Fruit fly (Drosophila melanogaster) whole organism, prepupa: ENCODE data around the gene mrn.
A peak's percentile ranks its signal among the peaks of the same experiment; 100 is the strongest.

Experiments
- Blimp-1 ChIP-seq: fragments of 200-800 bp; sonication (Bioruptor generic); optimal IDR thresholded peaks from 3 replicates; lab custom pipeline; 2017; ENCODE audit warnings: missing biosample characterization, missing genetic modification characterization, mild to moderate bottlenecking, moderate library complexity, missing genetic modification reagents
- CG10631 ChIP-seq: fragments of 200-800 bp; sonication (Bioruptor generic); optimal IDR thresholded peaks from 2 replicates; lab custom pipeline; 2016; ENCODE audit warnings: missing biosample characterization, missing genetic modification characterization
- CG10669 ChIP-seq: fragments of 200-800 bp; sonication (Bioruptor generic); optimal IDR thresholded peaks from 3 replicates; lab custom pipeline; 2018; ENCODE audit warnings: missing biosample characterization, mild to moderate bottlenecking, missing genetic modification characterization, moderate library complexity
- CG1621 ChIP-seq: fragments of 200-800 bp; sonication (Bioruptor generic); optimal IDR thresholded peaks from 3 replicates; lab custom pipeline; 2018; ENCODE audit warnings: missing biosample characterization, mild to moderate bottlenecking, missing genetic modification characterization
- CG3032 ChIP-seq: fragments of 200-800 bp; optimal IDR thresholded peaks from 2 replicates; lab custom pipeline; 2019; ENCODE audit warnings: missing biosample characterization, mild to moderate bottlenecking, missing genetic modification characterization, moderate library complexity
- CG31627 ChIP-seq: fragments of 200-800 bp; sonication (Bioruptor generic); optimal IDR thresholded peaks from 3 replicates; lab custom pipeline; 2016; ENCODE audit warnings: missing biosample characterization, missing genetic modification characterization
- CG32006 ChIP-seq: fragments of 200-800 bp; sonication (Bioruptor generic); optimal IDR thresholded peaks from 3 replicates; lab custom pipeline; 2017; ENCODE audit warnings: missing biosample characterization, mild to moderate bottlenecking, missing genetic modification characterization
- CG6808 ChIP-seq: fragments of 200-800 bp; sonication (Bioruptor generic); optimal IDR thresholded peaks from 3 replicates; lab custom pipeline; 2017; ENCODE audit warnings: missing biosample characterization, missing genetic modification characterization, mild to moderate bottlenecking, moderate library complexity, missing genetic modification reagents
- CG8119 ChIP-seq: fragments of 200-800 bp; sonication (Bioruptor generic); IDR thresholded peaks from 3 replicates; pipeline ENCODE4 v1.3.6; 2022; ENCODE audit warnings: missing biosample characterization, missing genetic modification characterization
- CG8319 ChIP-seq: fragments of 200-800 bp; sonication (Bioruptor generic); optimal IDR thresholded peaks from 3 replicates; lab custom pipeline; 2016; ENCODE audit warnings: missing biosample characterization, missing genetic modification characterization
- CG8632 ChIP-seq: fragments of 200-800 bp; sonication (Bioruptor generic); optimal IDR thresholded peaks from 3 replicates; lab custom pipeline; 2016; ENCODE audit warnings: missing biosample characterization, missing genetic modification characterization
- Eip75B ChIP-seq: fragments of 200-800 bp; sonication (Bioruptor generic); optimal IDR thresholded peaks from 3 replicates; lab custom pipeline; 2016; ENCODE audit warnings: missing biosample characterization, missing genetic modification characterization
- Eip78C ChIP-seq: fragments of 200-800 bp; sonication (Bioruptor generic); peaks from one replicate; lab custom pipeline; 2016; ENCODE audit warnings: missing biosample characterization, missing genetic modification characterization
- Eip93F ChIP-seq: fragments of 200-800 bp; sonication (Bioruptor generic); optimal IDR thresholded peaks from 2 replicates; lab custom pipeline; 2016; ENCODE audit warnings: missing biosample characterization, mild to moderate bottlenecking, missing genetic modification characterization
- Ets21C ChIP-seq: fragments of 200-800 bp; sonication (Bioruptor generic); optimal IDR thresholded peaks from 3 replicates; lab custom pipeline; 2016; ENCODE audit warnings: missing biosample characterization, missing genetic modification characterization
- Ets96B ChIP-seq: fragments of 200-800 bp; optimal IDR thresholded peaks from 2 replicates; lab custom pipeline; 2019; ENCODE audit warnings: missing biosample characterization, mild to moderate bottlenecking, missing genetic modification characterization, moderate library complexity
- Hr39 ChIP-seq: fragments of 200-800 bp; sonication (Bioruptor generic); optimal IDR thresholded peaks from 2 replicates; lab custom pipeline; 2016; ENCODE audit warnings: missing biosample characterization, missing genetic modification characterization
- Lpt ChIP-seq: fragments of 200-800 bp; sonication (Bioruptor generic); optimal IDR thresholded peaks from 3 replicates; lab custom pipeline; 2016; ENCODE audit warnings: missing biosample characterization, missing genetic modification characterization
- OdsH ChIP-seq: fragments of 200-800 bp; sonication (Bioruptor generic); optimal IDR thresholded peaks from 3 replicates; lab custom pipeline; 2016; ENCODE audit warnings: missing biosample characterization, missing genetic modification characterization
- Sox14 ChIP-seq: fragments of 200-800 bp; sonication (Bioruptor generic); optimal IDR thresholded peaks from 3 replicates; lab custom pipeline; 2016; ENCODE audit warnings: missing biosample characterization, missing genetic modification characterization
- achi ChIP-seq: fragments of 200-800 bp; sonication (Bioruptor generic); optimal IDR thresholded peaks from 3 replicates; lab custom pipeline; 2016; ENCODE audit warnings: missing biosample characterization, missing genetic modification characterization
- acj6 ChIP-seq: fragments of 200-800 bp; sonication (Bioruptor generic); optimal IDR thresholded peaks from 3 replicates; lab custom pipeline; 2016; ENCODE audit warnings: missing biosample characterization, missing genetic modification characterization
- cyc ChIP-seq: fragments of 200-800 bp; sonication (Bioruptor generic); optimal IDR thresholded peaks from 3 replicates; lab custom pipeline; 2016; ENCODE audit warnings: missing biosample characterization, missing genetic modification characterization
- esn ChIP-seq: fragments of 200-800 bp; sonication (Bioruptor generic); optimal IDR thresholded peaks from 2 replicates; lab custom pipeline; 2016; ENCODE audit warnings: missing biosample characterization, mild to moderate bottlenecking, missing genetic modification characterization, moderate library complexity
- fd59A ChIP-seq: fragments of 200-800 bp; sonication (Bioruptor generic); optimal IDR thresholded peaks from 2 replicates; lab custom pipeline; 2017; ENCODE audit warnings: missing biosample characterization, mild to moderate bottlenecking, missing genetic modification characterization, missing genetic modification reagents
- fkh ChIP-seq: fragments of 200-800 bp; sonication (Bioruptor generic); optimal IDR thresholded peaks from 3 replicates; lab custom pipeline; 2017; ENCODE audit warnings: missing biosample characterization, mild to moderate bottlenecking, missing genetic modification characterization, moderate library complexity
- lz ChIP-seq: fragments of 200-800 bp; sonication (Bioruptor generic); optimal IDR thresholded peaks from 3 replicates; lab custom pipeline; 2016; ENCODE audit warnings: missing biosample characterization, missing genetic modification characterization
- net ChIP-seq: fragments of 200-800 bp; sonication (Bioruptor generic); optimal IDR thresholded peaks from 3 replicates; lab custom pipeline; 2016; ENCODE audit warnings: missing biosample characterization, missing genetic modification characterization
- pdm3 ChIP-seq: fragments of 200-800 bp; sonication (Bioruptor generic); optimal IDR thresholded peaks from 3 replicates; lab custom pipeline; 2016; ENCODE audit warnings: missing biosample characterization, missing genetic modification characterization
- spab ChIP-seq: fragments of 200-800 bp; sonication (Bioruptor generic); optimal IDR thresholded peaks from 2 replicates; lab custom pipeline; 2017; ENCODE audit warnings: missing biosample characterization, mild to moderate bottlenecking, missing genetic modification characterization, missing genetic modification reagents
- ss ChIP-seq, 2 experiments: fragments of 200-800 bp; sonication (Bioruptor generic); optimal IDR thresholded peaks; 2 replicates in 1 of 2; 3 replicates in 1 of 2; lab custom pipeline; 2017 to 2018; ENCODE audit warnings: mild to moderate bottlenecking in 2 of 2, missing biosample characterization in 2 of 2, missing genetic modification characterization in 2 of 2, moderate library complexity in 1 of 2
- svp ChIP-seq: fragments of 200-800 bp; sonication (Bioruptor generic); peaks from one replicate; lab custom pipeline; 2016; ENCODE audit warnings: missing biosample characterization, missing genetic modification characterization
- topi ChIP-seq: fragments of 200-800 bp; sonication (Bioruptor generic); optimal IDR thresholded peaks from 3 replicates; lab custom pipeline; 2016; ENCODE audit warnings: missing biosample characterization, missing genetic modification characterization

Gene mrn

DNA sequence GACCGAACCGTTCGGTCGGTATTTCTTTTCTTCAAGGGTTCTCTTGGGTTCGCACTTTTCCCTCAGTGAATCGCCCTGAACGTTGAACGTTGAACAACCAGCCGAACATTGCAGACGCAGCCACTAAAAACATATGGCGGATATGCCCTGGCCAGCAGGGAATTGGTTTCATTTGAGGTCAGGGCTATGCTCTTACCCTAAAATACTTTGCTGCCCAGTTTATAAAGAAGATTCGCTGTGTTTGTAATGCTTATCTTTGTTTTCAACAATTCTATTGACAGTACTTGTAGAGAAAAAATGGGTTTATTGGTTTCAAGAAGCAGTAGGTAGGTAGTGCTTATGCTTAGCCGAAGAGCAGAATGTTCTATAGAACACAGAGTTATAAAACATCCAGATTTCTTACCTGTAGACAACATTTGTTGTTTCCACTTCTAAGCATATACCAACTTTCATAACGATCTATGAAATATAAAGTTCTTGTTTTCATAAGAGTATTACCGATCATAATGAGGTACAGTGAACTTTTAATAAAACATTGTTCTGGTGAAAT, 14.9 kb upstream of the mrn start:
- TF ChIP-seq Blimp-1 (GFP tag; lab: Kevin White, UChicago) (no peak), CG10631 (GFP tag; lab: Kevin White, UChicago) (peak; percentile 39), CG10669 (GFP tag; lab: Kevin White, UChicago) (peak; percentile 12), CG1621 (tag; lab: Kevin White, UChicago) (no peak), Ets96B (peak; percentile 7), ss (GFP tag; optimal IDR thresholded peaks at IDR 0.05; lab: Kevin White, UChicago) (no peak), achi (GFP tag; lab: Kevin White, UChicago) (peak; percentile 12), spab (GFP tag; lab: Kevin White, UChicago) (no peak), acj6 (GFP tag; lab: Kevin White, UChicago) (peak; percentile 15), CG3032 (tag; lab: Kevin White, UChicago) (peak; percentile 21), lz (GFP tag; lab: Kevin White, UChicago) (peak; percentile 6), net (GFP tag; lab: Kevin White, UChicago) (peak; percentile 30), topi (GFP tag; lab: Kevin White, UChicago) (peak; percentile 2), CG32006 (GFP tag; lab: Kevin White, UChicago) (peak; percentile 39), Eip75B (no peak), pdm3 (peak; percentile 4), fd59A (GFP tag; lab: Kevin White, UChicago) (peak; percentile 1), OdsH (GFP tag; lab: Kevin White, UChicago) (peak; percentile 7), esn (GFP tag; lab: Kevin White, UChicago) (peak; percentile 8), CG31627 (GFP tag; lab: Kevin White, UChicago) (peak; percentile 6), Eip78C (GFP tag; lab: Kevin White, UChicago) (peak; percentile 69), CG6808 (GFP tag; lab: Kevin White, UChicago) (peak; percentile 40), cyc (GFP tag; lab: Kevin White, UChicago) (peak; percentile 23), Hr39 (GFP tag; lab: Kevin White, UChicago) (peak; percentile 9), fkh (GFP tag; lab: Kevin White, UChicago) (peak; percentile 30), Ets21C (GFP tag; lab: Kevin White, UChicago) (no peak)

dm6 chr3L:15594093-15594653, 13.8 kb upstream of the mrn start:
- no peak for TF ChIP-seq topi (GFP tag; lab: Kevin White, UChicago)
- TF ChIP-seq net (GFP tag; lab: Kevin White, UChicago) = no peak
- TF ChIP-seq Sox14 = peak; percentile 69
- peak; percentile 32 for TF ChIP-seq Eip93F (GFP tag; lab: Kevin White, UChicago)
- peak; percentile 2 for TF ChIP-seq Eip78C (GFP tag; lab: Kevin White, UChicago)
- TF ChIP-seq ss (GFP tag; optimal IDR thresholded peaks at IDR 0.05; lab: Kevin White, UChicago) = no peak
- no peak for TF ChIP-seq CG8319 (GFP tag; lab: Kevin White, UChicago)
- peak; percentile 67 for TF ChIP-seq svp
- no peak for TF ChIP-seq CG8119

DNA sequence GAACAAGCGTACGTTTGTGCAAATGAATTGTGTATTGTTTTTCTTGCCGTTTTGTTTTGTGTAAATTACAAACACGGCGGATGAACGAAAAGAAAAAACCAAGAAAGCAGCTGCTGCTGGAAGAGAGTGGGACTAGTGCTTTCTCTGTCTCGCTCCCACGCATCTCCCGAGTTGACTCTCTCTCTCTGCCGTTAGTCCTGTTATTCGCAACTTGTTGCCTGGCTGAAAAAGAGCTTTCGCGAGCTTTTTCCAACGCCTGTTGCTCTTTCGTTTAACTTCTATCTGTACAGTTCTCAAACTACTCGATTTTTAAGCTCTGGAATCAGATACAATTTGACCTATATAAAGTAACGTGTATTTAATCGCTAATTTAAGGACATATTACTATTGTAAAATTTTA, 13.1 kb upstream of the mrn start:
- no peak for TF ChIP-seq CG1621 (tag; lab: Kevin White, UChicago)
- no peak for TF ChIP-seq Hr39 (GFP tag; lab: Kevin White, UChicago)
- no peak for TF ChIP-seq Eip75B
- TF ChIP-seq Lpt (GFP tag; lab: Kevin White, UChicago) = no peak
- no peak for TF ChIP-seq Sox14
- no peak for TF ChIP-seq CG8632 (GFP tag; lab: Kevin White, UChicago)
- peak; percentile 42 for TF ChIP-seq Eip78C (GFP tag; lab: Kevin White, UChicago)
